Fruit fly (Drosophila melanogaster) whole organism, wandering third instar larva: ENCODE data around the gene rdgB.

Source experiments
- CG32264 ChIP-seq: fragments of 200-800 bp; sonication (Bioruptor generic); optimal IDR thresholded peaks from 2 replicates; lab custom pipeline; 2016; ENCODE audit warnings: missing biosample characterization, missing genetic modification characterization
- CG9705 ChIP-seq: fragments of 200-800 bp; sonication (Bioruptor generic); optimal IDR thresholded peaks from 2 replicates; lab custom pipeline; 2018; ENCODE audit warnings: missing biosample characterization, mild to moderate bottlenecking, missing genetic modification characterization
- Dfd ChIP-seq: fragments of >200 bp; optimal IDR thresholded peaks from 2 replicates; lab custom pipeline; 2017; ENCODE audit warnings: missing biosample characterization, missing genetic modification characterization
- Dif ChIP-seq: fragments of 200-275, 200-300 bp; sonication (Bioruptor generic); optimal IDR thresholded peaks from 2 replicates; lab custom pipeline; 2018; ENCODE audit warnings: missing biosample characterization, missing genetic modification characterization; ENCODE audit not compliant: partially characterized antibody
- GATAd ChIP-seq: sonication (Bioruptor generic); optimal IDR thresholded peaks from 2 replicates; lab custom pipeline; 2016; ENCODE audit warnings: missing biosample characterization, missing genetic modification characterization
- HLH106 ChIP-seq: fragments of 200-800 bp; optimal IDR thresholded peaks from 3 replicates; lab custom pipeline; 2019; ENCODE audit warnings: missing biosample characterization, mild to moderate bottlenecking, missing genetic modification characterization, moderate library complexity
- Hnf4 ChIP-seq: fragments of 200-800 bp; sonication (Bioruptor generic); optimal IDR thresholded peaks from 2 replicates; lab custom pipeline; 2016; ENCODE audit warnings: missing biosample characterization, mild to moderate bottlenecking, missing genetic modification characterization
- Myc ChIP-seq: fragments of >200 bp; optimal IDR thresholded peaks from 2 replicates; lab custom pipeline; 2017
- N ChIP-seq: fragments of >200 bp; optimal IDR thresholded peaks from 2 replicates; lab custom pipeline; 2018; ENCODE audit warnings: missing biosample characterization, missing external identifiers, missing genetic modification characterization
- OdsH ChIP-seq: fragments of 200-800 bp; sonication (Bioruptor generic); optimal IDR thresholded peaks from 2 replicates; lab custom pipeline; 2016; ENCODE audit warnings: missing biosample characterization, mild to moderate bottlenecking, missing genetic modification characterization
- Rel ChIP-seq, 2 experiments: fragments of 200-800 bp; sonication (Bioruptor generic) in 1 of 2; optimal IDR thresholded peaks; 2 replicates in 1 of 2; 3 replicates in 1 of 2; lab custom pipeline; 2016 to 2019; ENCODE audit warnings: mild to moderate bottlenecking in 2 of 2, missing biosample characterization in 2 of 2, missing genetic modification characterization in 2 of 2, moderate library complexity in 1 of 2
- Sp1 ChIP-seq: fragments of 200-800 bp; sonication (Bioruptor generic); optimal IDR thresholded peaks from 3 replicates; lab custom pipeline; 2019; ENCODE audit warnings: missing biosample characterization, mild to moderate bottlenecking, missing genetic modification characterization, moderate library complexity
- Vsx2 ChIP-seq: fragments of 200-300, 225-300 bp; sonication (Bioruptor generic); optimal IDR thresholded peaks from 2 replicates; lab custom pipeline; 2018; ENCODE audit warnings: missing biosample characterization, missing genetic modification characterization; ENCODE audit not compliant: partially characterized antibody
- br ChIP-seq: fragments of 200-800 bp; sonication (Bioruptor generic); optimal IDR thresholded peaks from 2 replicates; lab custom pipeline; 2016; ENCODE audit warnings: missing biosample characterization, missing genetic modification characterization
- brk ChIP-seq: fragments of 200-800 bp; sonication (Bioruptor generic); optimal IDR thresholded peaks from 2 replicates; lab custom pipeline; 2016; ENCODE audit warnings: missing biosample characterization, mild to moderate bottlenecking, missing genetic modification characterization
- dl ChIP-seq, 2 experiments: fragments of 175-275, 200-275 bp in 1 of 2; fragments of 200-275 bp in 1 of 2; sonication (Bioruptor generic); optimal IDR thresholded peaks; lab custom pipeline; 2018; ENCODE audit warnings: mild to moderate bottlenecking in 2 of 2, missing biosample characterization in 2 of 2, missing genetic modification characterization in 2 of 2, moderate library complexity in 2 of 2; ENCODE audit not compliant: partially characterized antibody in 2 of 2, insufficient read depth in 1 of 2
- ey ChIP-seq: fragments of 200-800 bp; sonication (Bioruptor generic); optimal IDR thresholded peaks from 2 replicates; lab custom pipeline; 2016; ENCODE audit warnings: missing biosample characterization, missing genetic modification characterization
- foxo ChIP-seq, 2 experiments: fragments of 200-800 bp; sonication (Bioruptor generic); optimal IDR thresholded peaks; 2 replicates in 1 of 2; 3 replicates in 1 of 2; lab custom pipeline; 2016 to 2017; ENCODE audit warnings: missing biosample characterization in 2 of 2, missing genetic modification characterization in 2 of 2
- fru ChIP-seq: fragments of 200-800 bp; sonication (Bioruptor generic); optimal IDR thresholded peaks from 3 replicates; lab custom pipeline; 2016; ENCODE audit warnings: missing biosample characterization, mild to moderate bottlenecking, missing genetic modification characterization
- h ChIP-seq: fragments of 200-800 bp; sonication (Bioruptor generic); optimal IDR thresholded peaks from 3 replicates; lab custom pipeline; 2016; ENCODE audit warnings: missing biosample characterization, mild to moderate bottlenecking, missing genetic modification characterization
- jim ChIP-seq: fragments of 175-275, 200-325 bp; sonication (Bioruptor generic); optimal IDR thresholded peaks from 2 replicates; lab custom pipeline; 2016; ENCODE audit warnings: missing biosample characterization, mild to moderate bottlenecking, missing genetic modification characterization
- lola ChIP-seq: fragments of >200 bp; optimal IDR thresholded peaks from 2 replicates; lab custom pipeline; 2017; ENCODE audit warnings: missing biosample characterization, missing genetic modification characterization
- pan ChIP-seq: fragments of >200 bp; optimal IDR thresholded peaks from 2 replicates; lab custom pipeline; 2017
- psq ChIP-seq: fragments of 200-800 bp; sonication (Bioruptor generic); optimal IDR thresholded peaks from 3 replicates; lab custom pipeline; 2017; ENCODE audit warnings: missing biosample characterization, mild to moderate bottlenecking, missing genetic modification characterization, moderate library complexity
- rgr ChIP-seq: fragments of 200-800 bp; sonication (Bioruptor generic); optimal IDR thresholded peaks from 3 replicates; lab custom pipeline; 2016; ENCODE audit warnings: missing biosample characterization, mild to moderate bottlenecking, missing genetic modification characterization
- sage ChIP-seq: fragments of 200-800 bp; sonication (Bioruptor generic); optimal IDR thresholded peaks from 2 replicates; lab custom pipeline; 2016; ENCODE audit warnings: missing biosample characterization, mild to moderate bottlenecking, missing genetic modification characterization
- sv ChIP-seq: fragments of 200-800 bp; sonication (Bioruptor generic); optimal IDR thresholded peaks from 3 replicates; lab custom pipeline; 2016; ENCODE audit warnings: missing biosample characterization, missing genetic modification characterization
- tai ChIP-seq: sonication (Bioruptor generic); optimal IDR thresholded peaks from 2 replicates; lab custom pipeline; 2016; ENCODE audit warnings: missing biosample characterization, missing genetic modification characterization
- woc ChIP-seq: sonication (Bioruptor generic); optimal IDR thresholded peaks from 2 replicates; lab custom pipeline; 2016; ENCODE audit warnings: missing biosample characterization, mild to moderate bottlenecking, missing genetic modification characterization

rdgB gene

DNA sequence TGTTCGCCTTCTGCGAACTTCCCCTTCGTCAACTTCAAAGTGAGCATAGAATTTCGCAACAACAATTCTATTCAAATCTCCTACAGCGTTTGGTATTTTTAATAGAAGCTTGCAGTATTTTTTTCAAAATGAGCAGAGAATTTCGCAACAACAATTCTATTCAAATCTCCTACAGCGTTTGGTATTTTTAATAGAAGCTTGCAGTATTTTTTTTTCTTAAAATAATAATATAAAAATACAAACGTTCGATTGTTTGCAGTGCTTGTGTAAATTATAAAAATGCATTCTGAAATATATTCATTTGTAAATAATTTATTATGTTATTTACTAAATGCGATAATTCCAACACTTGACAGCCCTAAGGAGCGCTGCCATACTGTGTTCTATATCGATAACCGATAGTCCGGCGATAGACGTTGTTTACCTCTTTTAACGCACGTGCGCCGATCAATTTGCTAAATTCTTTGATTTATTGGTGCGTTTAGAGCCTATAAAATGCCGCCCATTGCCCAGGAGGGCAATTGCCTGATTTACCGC, 5.7 kb upstream of the rdgB start, which contains the start of the genes CG32625 and Rtc1 (continued):
- TF ChIP-seq OdsH (GFP tag; lab: Kevin White, UChicago) (peak; percentile 5), foxo (GFP tag; optimal IDR thresholded peaks at IDR 0.05; lab: Kevin White, UChicago) (peak in 1 of 2 experiments; percentile 55), dl (GFP tag; optimal IDR thresholded peaks at IDR 0.05; lab: Kevin White, UChicago; ENCODE audit: insufficient read depth in 1 of 2, partially characterized antibody in 2 of 2) (no peak), jim (GFP tag; lab: Kevin White, UChicago) (no peak), CG32264 (GFP tag; lab: Kevin White, UChicago) (no peak), fru (GFP tag; lab: Kevin White, UChicago) (no peak)

DNA sequence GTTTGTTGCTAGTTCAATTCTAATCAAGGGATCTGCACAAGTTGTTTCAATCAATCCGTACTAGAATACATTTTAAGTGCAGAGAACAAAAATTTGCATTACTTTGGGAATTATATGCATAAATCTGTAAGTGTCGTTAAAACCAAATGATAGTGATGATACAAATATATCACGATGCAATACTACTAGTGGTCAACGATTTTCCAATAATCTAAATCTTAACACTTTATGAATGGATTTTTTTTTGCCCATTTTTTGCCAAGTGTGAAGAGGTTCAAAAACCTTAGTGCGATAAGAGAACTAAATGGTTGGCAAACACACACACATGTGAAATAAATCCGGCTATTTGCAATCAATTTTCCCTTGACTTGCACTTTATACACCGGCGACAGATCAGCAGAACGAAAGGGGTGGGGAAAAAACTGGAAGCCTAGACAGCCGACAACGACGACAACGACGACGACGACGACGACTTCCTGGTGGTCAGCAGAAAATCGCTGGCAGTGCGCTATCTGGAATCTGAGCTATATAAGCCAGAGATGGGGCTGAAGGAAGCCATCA, 3.5 kb upstream of the rdgB start, which contains the start of gene Yp3:
Yp3 (plus strand) TSS at position 558 of the 561 bp plus-strand sequence.
- TF ChIP-seq psq (no peak), brk (no peak), h (GFP tag; lab: Kevin White, UChicago) (no peak), tai (GFP tag; lab: Kevin White, UChicago) (no peak), rgr (GFP tag; lab: Kevin White, UChicago) (no peak)

DNA sequence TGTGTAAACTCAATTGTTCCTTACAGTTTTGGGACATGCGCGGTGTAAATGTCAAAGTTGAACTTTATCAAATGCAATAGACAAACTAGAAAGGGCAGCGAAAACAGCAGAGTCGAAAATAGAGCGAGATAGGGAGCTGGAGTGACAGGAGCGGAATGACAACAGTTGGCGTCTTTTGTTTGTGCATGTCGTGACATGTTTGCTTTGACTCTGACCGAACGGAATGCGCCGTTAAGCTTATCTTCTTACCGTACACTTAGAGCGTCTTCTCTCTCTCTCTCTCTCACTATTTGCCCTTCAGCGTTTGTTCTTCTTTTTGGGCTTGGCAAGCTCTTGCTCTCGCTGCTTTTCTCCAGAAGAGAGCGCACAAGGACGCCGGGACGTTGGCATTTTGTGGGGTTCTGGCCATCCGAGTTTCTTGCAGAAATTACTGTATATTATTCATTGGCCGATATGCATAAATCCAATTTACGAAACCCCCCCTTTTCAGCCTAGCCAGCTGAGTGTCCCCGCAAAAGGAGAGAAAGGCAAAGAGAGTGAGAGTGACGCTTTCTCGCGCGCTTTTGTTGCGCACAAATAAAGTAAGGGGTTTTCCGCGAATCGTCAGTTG, 685 bp upstream of the rdgB start:
- TF ChIP-seq Hnf4 (GFP tag; lab: Kevin White, UChicago) (no peak), Dfd (GFP tag; lab: Kevin White, UChicago) (no peak), Rel (GFP tag; optimal IDR thresholded peaks at IDR 0.05; lab: Kevin White, UChicago) (no peak), Rel (tag; optimal IDR thresholded peaks at IDR 0.05; lab: Kevin White, UChicago) (peak; percentile 74)

DNA sequence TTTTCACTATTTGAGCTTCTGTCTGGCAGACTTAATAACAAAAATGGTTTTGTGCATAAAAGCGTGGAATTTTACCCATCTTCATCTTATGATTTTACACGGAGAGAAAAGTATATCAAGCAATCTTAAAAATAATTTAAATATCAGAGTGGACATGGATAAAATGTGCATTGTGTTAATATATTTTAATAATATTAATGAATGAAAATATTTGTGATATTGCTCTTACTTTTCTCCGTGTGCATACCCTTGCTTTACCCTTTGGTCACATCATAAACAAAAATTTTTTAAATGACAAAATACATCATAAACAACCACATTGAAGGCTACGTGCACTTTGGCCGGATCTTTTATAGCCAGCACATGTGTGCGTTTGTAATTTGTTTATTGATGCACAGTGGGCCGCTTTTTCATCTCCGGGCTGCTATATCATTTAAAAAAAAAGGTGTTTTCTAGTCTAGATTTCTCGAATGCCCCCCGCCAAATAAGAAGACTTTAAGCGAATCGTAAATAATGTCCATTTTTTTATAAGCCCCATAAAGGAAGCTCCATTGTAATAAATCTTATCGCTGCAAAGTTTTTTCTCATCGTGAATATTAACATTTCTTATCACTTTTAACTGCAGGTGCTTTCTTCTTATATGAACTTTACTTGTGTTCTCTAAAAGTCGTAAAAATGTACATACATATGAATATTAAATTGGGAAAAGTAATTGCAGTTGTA, 2.0 kb downstream of the rdgB start:
- TF ChIP-seq h (GFP tag; lab: Kevin White, UChicago), result peak; percentile 34
- TF ChIP-seq OdsH (GFP tag; lab: Kevin White, UChicago), result peak; percentile 2
- peak; percentile 37 for TF ChIP-seq fru (GFP tag; lab: Kevin White, UChicago)
- no peak for TF ChIP-seq Dif
- TF ChIP-seq N (GFP tag; lab: Kevin White, UChicago), result no peak
- peak; percentile 20 for TF ChIP-seq psq
- TF ChIP-seq foxo (GFP tag; optimal IDR thresholded peaks at IDR 0.05; lab: Kevin White, UChicago), result peak in 1 of 2 experiments; percentile 31
- TF ChIP-seq GATAd, result no peak
- TF ChIP-seq woc (GFP tag; lab: Kevin White, UChicago), result no peak
- peak; percentile 30 for TF ChIP-seq ey (GFP tag; lab: Kevin White, UChicago)
- peak; percentile 15 for TF ChIP-seq Sp1 (GFP tag; lab: Kevin White, UChicago)
- TF ChIP-seq rgr (GFP tag; lab: Kevin White, UChicago), result peak; percentile 28
- peak; percentile 3 for TF ChIP-seq HLH106 (tag; lab: Kevin White, UChicago)
- no peak for TF ChIP-seq Myc (lab: Kevin White, UChicago)

DNA sequence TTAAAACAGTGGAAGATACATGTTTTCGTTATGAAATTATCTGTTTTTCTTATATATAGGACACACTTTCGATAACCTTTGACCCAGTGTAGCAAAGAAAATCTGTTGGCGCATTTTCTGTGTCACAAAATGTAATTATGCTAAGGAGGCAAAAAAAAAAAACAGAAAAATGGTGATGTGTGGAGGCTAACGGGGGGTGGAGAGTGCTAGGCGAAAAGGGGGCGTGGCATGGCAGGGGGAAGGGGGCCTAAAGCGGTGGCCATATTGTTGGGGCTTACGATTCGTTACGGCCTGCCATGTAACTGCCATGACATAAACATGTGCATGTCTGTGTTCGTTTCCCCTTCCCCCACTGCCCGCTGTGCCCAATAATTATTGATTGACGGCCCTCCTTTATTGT, 2.7 kb downstream of the rdgB start:
- TF ChIP-seq sage (GFP tag; lab: Kevin White, UChicago) (no peak), sv (GFP tag; lab: Kevin White, UChicago) (no peak), CG32264 (GFP tag; lab: Kevin White, UChicago) (no peak), OdsH (GFP tag; lab: Kevin White, UChicago) (no peak), N (GFP tag; lab: Kevin White, UChicago) (no peak), GATAd (no peak), brk (no peak), CG9705 (GFP tag; lab: Kevin White, UChicago) (no peak), br (GFP tag; lab: Kevin White, UChicago) (no peak), jim (GFP tag; lab: Kevin White, UChicago) (no peak), Rel (GFP tag; optimal IDR thresholded peaks at IDR 0.05; lab: Kevin White, UChicago) (no peak), Rel (tag; optimal IDR thresholded peaks at IDR 0.05; lab: Kevin White, UChicago) (no peak), HLH106 (tag; lab: Kevin White, UChicago) (no peak), Vsx2 (GFP tag; lab: Kevin White, UChicago) (no peak), pan (lab: Kevin White, UChicago) (no peak), woc (GFP tag; lab: Kevin White, UChicago) (no peak), lola (GFP tag; lab: Kevin White, UChicago) (no peak), rgr (GFP tag; lab: Kevin White, UChicago) (no peak), dl (GFP tag; optimal IDR thresholded peaks at IDR 0.05; lab: Kevin White, UChicago; ENCODE audit: insufficient read depth in 1 of 2, partially characterized antibody in 2 of 2) (no peak)
